Worm (Caenorhabditis elegans): ENCODE data around the gene srh-116.

DNA sequence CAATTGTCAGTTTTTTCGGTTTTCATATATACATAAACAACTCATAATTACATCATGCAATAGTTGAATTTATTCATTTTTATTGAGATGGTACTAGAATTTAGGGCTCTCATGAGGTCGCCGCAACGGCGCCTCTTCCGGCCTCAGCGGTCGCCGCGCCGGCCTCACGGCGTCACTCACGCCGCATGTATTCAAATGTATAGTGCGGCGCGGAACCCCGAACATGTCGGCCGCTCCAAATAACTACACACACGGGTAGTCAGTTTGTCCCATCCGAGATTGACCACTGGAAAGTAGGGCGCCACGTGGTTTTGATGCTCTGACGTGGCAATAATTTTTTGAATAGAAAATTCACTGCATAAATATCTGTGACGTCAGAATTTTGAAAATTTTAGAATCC is 2.7 kb upstream of the srh-116 start:
- TF ChIP-seq attf-5 (GFP tag; optimal IDR thresholded peaks at IDR 0.05) (no peak), snpc-4 (GFP tag; optimal IDR thresholded peaks at IDR 0.05) (no peak), snpc-4 (tag; optimal IDR thresholded peaks at IDR 0.05) (peak in 2 of 4 experiments; percentile 63 to 66), F10E7.11 (tag; optimal IDR thresholded peaks at IDR 0.05) (no peak), F22D6.2 (tag; optimal IDR thresholded peaks at IDR 0.05) (no peak), repo-1 (tag; optimal IDR thresholded peaks at IDR 0.05) (no peak), F33H1.4 (GFP tag; IDR thresholded peaks at IDR 0.05) (no peak), C06A6.2 (GFP tag; conservative IDR thresholded peaks at IDR 0.05) (no peak), nhr-90 (tag; optimal IDR thresholded peaks at IDR 0.05) (no peak), zfh-2 (GFP tag; conservative IDR thresholded peaks at IDR 0.05) (peak; percentile 72), F37B4.10 (GFP tag; IDR thresholded peaks at IDR 0.05) (no peak)
